Worm (Caenorhabditis elegans) whole organism, L4 larva: ENCODE measurements around the gene H41C03.1.

Experiments used
- aha-1 ChIP-seq: fragments of 150-350 bp; peaks from one replicate; lab custom pipeline; 2014; ENCODE audit warnings: missing biosample characterization, missing genetic modification characterization
- lin-38 ChIP-seq: fragments of 200-800 bp; sonication (Bioruptor generic); IDR thresholded peaks from 2 replicates; pipeline ENCODE4 v1.3.6; 2022; ENCODE audit warnings: missing genetic modification reagents, missing genetic modification characterization, missing compliant biosample characterization
- nhr-41 ChIP-seq: fragments of 200-800 bp; sonication (Bioruptor generic); IDR thresholded peaks from 2 replicates; pipeline ENCODE4 v1.3.6; 2022; ENCODE audit warnings: missing genetic modification reagents, missing genetic modification characterization, missing compliant biosample characterization

DNA sequence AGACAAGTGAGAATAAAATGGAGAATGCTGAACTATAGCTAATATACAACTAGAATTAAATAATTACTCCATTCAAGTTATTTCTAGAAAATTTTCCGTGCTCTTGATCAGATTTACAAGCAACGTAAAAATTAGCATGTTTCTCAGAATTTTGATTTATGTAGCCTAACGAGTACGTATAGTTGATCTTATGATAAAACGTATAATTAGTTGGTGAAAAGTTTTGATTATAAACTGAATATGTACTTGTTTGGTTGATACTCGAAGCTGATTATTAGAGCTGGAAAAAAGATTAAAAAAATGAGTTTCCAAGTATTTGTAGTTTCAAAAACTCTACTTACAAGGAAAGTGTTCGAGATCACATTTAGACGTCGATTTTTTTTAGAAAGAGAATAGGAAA lies 42.3 kb downstream of the H41C03.1 start:
- TF ChIP-seq nhr-41 (GFP tag; lab: Robert Waterston, UW) (no peak), aha-1 (peak; percentile 74), lin-38 (GFP tag; lab: Robert Waterston, UW) (no peak)
